Worm (Caenorhabditis elegans) whole organism, L4/young adult: ENCODE results near the gene F44G4.6.

ENCODE experiments used
- W03F9.2 ChIP-seq: fragments of 150-350 bp; optimal IDR thresholded peaks from 2 replicates; lab custom pipeline; 2014; ENCODE audit warnings: missing biosample characterization, missing genetic modification characterization
- dao-5 ChIP-seq: sonication (generic microtip); optimal IDR thresholded peaks from 2 replicates; lab custom pipeline; 2016; ENCODE audit warnings: missing genotype, missing genetic modification characterization, moderate library complexity, missing compliant biosample characterization
- him-1 ChIP-seq: sonication (generic microtip); optimal IDR thresholded peaks from 2 replicates; lab custom pipeline; 2016; ENCODE audit warnings: missing genotype, missing genetic modification reagents, missing genetic modification characterization, missing compliant biosample characterization

- no peak for TF ChIP-seq him-1 (tag; lab: Kevin White, UChicago)
- TF ChIP-seq W03F9.2: no peak
- no peak for TF ChIP-seq dao-5
These were observed 8.5 kb upstream of the F44G4.6 start for ce11 chrII:9009976-9010702.
